Worm (Caenorhabditis elegans) whole organism, L4 larva: Measurements from ENCODE around the gene Y43F8C.3.

Experiments used
- F44E2.7 ChIP-seq: fragments of 200-800 bp; sonication (Bioruptor generic); IDR thresholded peaks from 2 replicates; pipeline ENCODE4 v2.1.2; 2022; ENCODE audit warnings: missing genetic modification characterization, missing compliant biosample characterization
- F49E8.2 ChIP-seq: sonication (generic microtip); optimal IDR thresholded peaks from 2 replicates; lab custom pipeline; 2016; ENCODE audit warnings: missing compliant biosample characterization, mild to moderate bottlenecking, missing genetic modification characterization, borderline replicate concordance
- R02D3.7 ChIP-seq: fragments of 150-350 bp; sonication (generic microtip); optimal IDR thresholded peaks from 3 replicates; lab custom pipeline; 2014; ENCODE audit warnings: missing biosample characterization, missing genetic modification characterization
- Y75B8A.6 ChIP-seq: fragments of 200-800 bp; sonication (Bioruptor generic); IDR thresholded peaks from 2 replicates; pipeline ENCODE4 v1.3.6; 2022; ENCODE audit warnings: missing genetic modification reagents, missing genetic modification characterization, missing compliant biosample characterization
- ama-1 ChIP-seq: fragments of 150-350 bp; optimal IDR thresholded peaks from 2 replicates; lab custom pipeline; 2014; ENCODE audit warnings: inconsistent platforms, mixed read lengths
- arid-1 ChIP-seq: fragments of 200-800 bp; sonication (Bioruptor generic); conservative IDR thresholded peaks from 2 replicates; pipeline ENCODE4 v1.3.6; 2022; ENCODE audit warnings: missing genetic modification reagents, missing genetic modification characterization, missing compliant biosample characterization
- ceh-28 ChIP-seq: fragments of 150-350 bp; optimal IDR thresholded peaks from 2 replicates; lab custom pipeline; 2014; ENCODE audit warnings: missing biosample characterization, missing genetic modification reagents, missing genetic modification characterization
- ceh-32 ChIP-seq: sonication (generic microtip); optimal IDR thresholded peaks from 2 replicates; lab custom pipeline; 2016; ENCODE audit warnings: mild to moderate bottlenecking, missing genetic modification characterization, missing compliant biosample characterization; ENCODE audit not compliant: poor library complexity
- ceh-44 ChIP-seq: fragments of 200-800 bp; sonication (Bioruptor generic); IDR thresholded peaks from 2 replicates; pipeline ENCODE4 v1.3.6; 2022; ENCODE audit warnings: missing genetic modification reagents, missing genetic modification characterization, missing compliant biosample characterization
- ceh-62 ChIP-seq: sonication (generic microtip); optimal IDR thresholded peaks from 2 replicates; lab custom pipeline; 2017; ENCODE audit warnings: missing biosample characterization, missing genetic modification characterization
- cey-2 ChIP-seq: sonication (generic microtip); optimal IDR thresholded peaks from 3 replicates; lab custom pipeline; 2017; ENCODE audit warnings: missing genetic modification characterization, mild to moderate bottlenecking, missing compliant biosample characterization, antibody characterized with exemption, borderline replicate concordance; ENCODE audit not compliant: insufficient read depth
- daf-16 ChIP-seq, 3 experiments: sonication (generic microtip); optimal IDR thresholded peaks; 2 replicates each; lab custom pipeline; 2016 to 2017; ENCODE audit warnings: missing genetic modification characterization in 3 of 3, missing genetic modification reagents in 3 of 3, mild to moderate bottlenecking in 2 of 3, missing compliant biosample characterization in 2 of 3, missing biosample characterization in 1 of 3, moderate library complexity in 1 of 3
- dmd-6 ChIP-seq: fragments of 200-800 bp; sonication (Bioruptor generic); IDR thresholded peaks from 2 replicates; pipeline ENCODE4 v1.3.6; 2022; ENCODE audit warnings: missing genetic modification reagents, missing genetic modification characterization, missing compliant biosample characterization
- dpl-1 ChIP-seq: fragments of 150-350 bp; optimal IDR thresholded peaks from 2 replicates; lab custom pipeline; 2014; ENCODE audit warnings: missing biosample characterization, missing genetic modification reagents, missing genetic modification characterization
- egl-27 ChIP-seq: sonication (generic microtip); optimal IDR thresholded peaks from 3 replicates; lab custom pipeline; 2017; ENCODE audit warnings: missing biosample characterization, missing genetic modification reagents, missing genetic modification characterization
- egl-43 ChIP-seq: fragments of 200-800 bp; sonication (Bioruptor generic); IDR thresholded peaks from 2 replicates; pipeline ENCODE4 v1.3.6; 2022; ENCODE audit warnings: missing genetic modification reagents, missing genetic modification characterization, missing compliant biosample characterization
- hlh-11 ChIP-seq: fragments of 200-800 bp; sonication (Bioruptor generic); optimal IDR thresholded peaks from 2 replicates; lab custom pipeline; 2018; ENCODE audit warnings: mild to moderate bottlenecking, missing genetic modification characterization, missing compliant biosample characterization
- hmg-1.1 ChIP-seq: fragments of 200-800 bp; sonication (Bioruptor generic); IDR thresholded peaks from 2 replicates; pipeline ENCODE4 v1.3.6; 2022; ENCODE audit warnings: missing genetic modification reagents, missing genetic modification characterization, missing compliant biosample characterization
- jun-1 ChIP-seq: fragments of 150-350 bp; optimal IDR thresholded peaks from 2 replicates; lab custom pipeline; 2014; ENCODE audit warnings: missing biosample characterization, missing genetic modification reagents, missing genetic modification characterization
- lim-7 ChIP-seq: fragments of 200-800 bp; sonication (Bioruptor generic); IDR thresholded peaks from 2 replicates; pipeline ENCODE4 v1.3.6; 2022; ENCODE audit warnings: missing genetic modification characterization, missing compliant biosample characterization
- lin-13 ChIP-seq: fragments of 150-350 bp; optimal IDR thresholded peaks from 2 replicates; lab custom pipeline; 2014; ENCODE audit warnings: missing biosample characterization, missing genetic modification reagents, missing genetic modification characterization
- lir-3 ChIP-seq: sonication (generic microtip); optimal IDR thresholded peaks from 2 replicates; lab custom pipeline; 2016; ENCODE audit warnings: mild to moderate bottlenecking, missing genetic modification characterization, missing compliant biosample characterization
- lsy-2 ChIP-seq, 2 experiments: fragments of 150-350 bp in 1 of 2; sonication (generic microtip) in 1 of 2; optimal IDR thresholded peaks; 2 replicates each; lab custom pipeline; 2014 to 2017; ENCODE audit warnings: missing biosample characterization in 2 of 2, missing genetic modification characterization in 2 of 2
- madf-9 ChIP-seq: fragments of 200-800 bp; sonication (Bioruptor generic); conservative IDR thresholded peaks from 2 replicates; pipeline ENCODE4 v1.3.6; 2022; ENCODE audit warnings: missing genetic modification reagents, missing genetic modification characterization, missing compliant biosample characterization
- mdl-1 ChIP-seq, 2 experiments: fragments of 150-350 bp in 1 of 2; sonication (generic microtip) in 1 of 2; optimal IDR thresholded peaks; 2 replicates each; lab custom pipeline; 2014 to 2017; ENCODE audit warnings: missing biosample characterization in 2 of 2, missing genetic modification characterization in 2 of 2
- mdt-29 ChIP-seq: fragments of 200-800 bp; sonication (Bioruptor generic); IDR thresholded peaks from 2 replicates; pipeline ENCODE4 v1.3.6; 2022; ENCODE audit warnings: missing genetic modification reagents, missing genetic modification characterization, missing compliant biosample characterization
- mep-1 ChIP-seq: fragments of 150-350 bp; sonication (generic microtip); optimal IDR thresholded peaks from 3 replicates; lab custom pipeline; 2014; ENCODE audit warnings: missing biosample characterization, missing genetic modification characterization
- mes-2 ChIP-seq: sonication (generic microtip); optimal IDR thresholded peaks from 2 replicates; lab custom pipeline; 2016; ENCODE audit warnings: missing genotype, mild to moderate bottlenecking, missing genetic modification characterization, missing compliant biosample characterization; ENCODE audit not compliant: poor library complexity, severe bottlenecking
- mxl-2 ChIP-seq: fragments of 200-800 bp; sonication (Bioruptor generic); conservative IDR thresholded peaks from 2 replicates; pipeline ENCODE4 v1.3.6; 2022; ENCODE audit warnings: missing genetic modification reagents, missing genetic modification characterization, missing compliant biosample characterization
- mxl-3 ChIP-seq: fragments of 200-800 bp; sonication (Bioruptor generic); optimal IDR thresholded peaks from 2 replicates; lab custom pipeline; 2018; ENCODE audit warnings: mild to moderate bottlenecking, missing genetic modification characterization, missing compliant biosample characterization
- nhr-111 ChIP-seq: fragments of 200-800 bp; sonication (Bioruptor generic); optimal IDR thresholded peaks from 2 replicates; lab custom pipeline; 2018; ENCODE audit warnings: mild to moderate bottlenecking, missing genetic modification characterization, missing compliant biosample characterization
- nhr-25 ChIP-seq: sonication (generic microtip); optimal IDR thresholded peaks from 2 replicates; lab custom pipeline; 2017; ENCODE audit warnings: missing genetic modification characterization, mild to moderate bottlenecking, missing compliant biosample characterization, antibody characterized with exemption, moderate library complexity, borderline replicate concordance; ENCODE audit not compliant: insufficient read depth
- nhr-28 ChIP-seq: fragments of 150-350 bp; optimal IDR thresholded peaks from 2 replicates; lab custom pipeline; 2014; ENCODE audit warnings: missing biosample characterization, missing genetic modification characterization
- nhr-41 ChIP-seq: fragments of 200-800 bp; sonication (Bioruptor generic); IDR thresholded peaks from 2 replicates; pipeline ENCODE4 v1.3.6; 2022; ENCODE audit warnings: missing genetic modification reagents, missing genetic modification characterization, missing compliant biosample characterization
- nhr-48 ChIP-seq: sonication (generic microtip); optimal IDR thresholded peaks from 2 replicates; lab custom pipeline; 2016; ENCODE audit warnings: mild to moderate bottlenecking, missing genetic modification characterization, missing compliant biosample characterization
- nhr-76 ChIP-seq: fragments of 150-350 bp; optimal IDR thresholded peaks from 2 replicates; lab custom pipeline; 2014; ENCODE audit warnings: missing biosample characterization, missing genetic modification characterization
- pqm-1 ChIP-seq: sonication (generic microtip); optimal IDR thresholded peaks from 2 replicates; lab custom pipeline; 2017; ENCODE audit warnings: missing biosample characterization, missing genetic modification characterization
- saeg-2 ChIP-seq: fragments of 200-800 bp; sonication (Bioruptor generic); IDR thresholded peaks from 2 replicates; pipeline ENCODE4 v1.3.6; 2022; ENCODE audit warnings: missing genetic modification reagents, missing genetic modification characterization, missing compliant biosample characterization
- skn-1 ChIP-seq: fragments of 150-350 bp; optimal IDR thresholded peaks from 2 replicates; lab custom pipeline; 2014; ENCODE audit warnings: missing biosample characterization, missing genetic modification characterization
- snpc-1.2 ChIP-seq: fragments of 200-800 bp; sonication (Bioruptor generic); IDR thresholded peaks from 2 replicates; pipeline ENCODE4 v1.3.6; 2022; ENCODE audit warnings: missing genetic modification reagents, missing genetic modification characterization, missing compliant biosample characterization
- spr-3 ChIP-seq: fragments of 200-800 bp; sonication (Bioruptor generic); optimal IDR thresholded peaks from 2 replicates; lab custom pipeline; 2018; ENCODE audit warnings: mild to moderate bottlenecking, missing genetic modification characterization, missing compliant biosample characterization
- unc-130 ChIP-seq: sonication (generic microtip); optimal IDR thresholded peaks from 2 replicates; lab custom pipeline; 2016; ENCODE audit warnings: missing genetic modification reagents, missing genetic modification characterization, missing compliant biosample characterization
- unc-39 ChIP-seq: sonication (generic microtip); optimal IDR thresholded peaks from 2 replicates; lab custom pipeline; 2017; ENCODE audit warnings: missing biosample characterization, missing genetic modification characterization
- vab-7 ChIP-seq: fragments of 200-800 bp; sonication (Bioruptor generic); IDR thresholded peaks from 2 replicates; pipeline ENCODE4 v1.3.6; 2022; ENCODE audit warnings: missing genetic modification reagents, missing genetic modification characterization, missing compliant biosample characterization
- zag-1 ChIP-seq: fragments of 150-350 bp; optimal IDR thresholded peaks from 2 replicates; lab custom pipeline; 2014; ENCODE audit warnings: missing biosample characterization, missing genetic modification characterization
- zfp-3 ChIP-seq: fragments of 200-800 bp; sonication (Bioruptor generic); conservative IDR thresholded peaks from 2 replicates; pipeline ENCODE4 v1.3.6; 2022; ENCODE audit warnings: missing genetic modification reagents, missing genetic modification characterization, missing compliant biosample characterization
- zip-2 ChIP-seq: fragments of 150-350 bp; optimal IDR thresholded peaks from 2 replicates; lab custom pipeline; 2014; ENCODE audit warnings: missing biosample characterization, missing genetic modification characterization
- ztf-11 ChIP-seq: fragments of 150-350 bp; optimal IDR thresholded peaks from 2 replicates; lab custom pipeline; 2014; ENCODE audit warnings: missing biosample characterization, missing genetic modification characterization
- ztf-7 ChIP-seq: fragments of 150-350 bp; optimal IDR thresholded peaks from 2 replicates; lab custom pipeline; 2014; ENCODE audit warnings: missing biosample characterization, missing genetic modification characterization

Y43F8C.3 gene

ce11 chrV:19643903-19644302, 21.5 kb upstream of the Y43F8C.3 start, which contains the start of the genes Y43F8C.7 and mrps-28 (continued):
- TF ChIP-seq F49E8.2 (tag; lab: Kevin White, UChicago), result no peak
- no peak for TF ChIP-seq F44E2.7 (GFP tag; lab: Robert Waterston, UW)
- no peak for TF ChIP-seq lir-3 (tag; lab: Kevin White, UChicago)
- no peak for TF ChIP-seq nhr-48 (tag; lab: Kevin White, UChicago)
- TF ChIP-seq lin-13, result no peak
- TF ChIP-seq cey-2 (tag; lab: Kevin White, UChicago), result no peak
- TF ChIP-seq zfp-3 (GFP tag; lab: Robert Waterston, UW), result no peak
- no peak for TF ChIP-seq ztf-11 (tag; lab: Kevin White, UChicago)
- TF ChIP-seq unc-39, result no peak
- no peak for TF ChIP-seq vab-7
- peak; percentile 42 for TF ChIP-seq ceh-28
- TF ChIP-seq hmg-1.1, result 0 out of 2 replicates have a peak, but pooled peaks have one; percentile 10
- no peak for TF ChIP-seq hlh-11 (tag; lab: Kevin White, UChicago)
- no peak for TF ChIP-seq nhr-41
- TF ChIP-seq lsy-2 (tag; optimal IDR thresholded peaks at IDR 0.05; lab: Kevin White, UChicago), result peak; percentile 85 to 98
- no peak for TF ChIP-seq mxl-2 (GFP tag; lab: Robert Waterston, UW)
- TF ChIP-seq madf-9 (GFP tag; lab: Robert Waterston, UW), result no peak
- peak; percentile 58 for TF ChIP-seq mes-2 (tag; lab: Kevin White, UChicago)
- TF ChIP-seq daf-16 (GFP tag; optimal IDR thresholded peaks at IDR 0.05; lab: Kevin White, UChicago), result no peak
- TF ChIP-seq daf-16 (tag; optimal IDR thresholded peaks at IDR 0.05; lab: Kevin White, UChicago), result peak; percentile 25
- no peak for TF ChIP-seq egl-43 (GFP tag; lab: Robert Waterston, UW)
- TF ChIP-seq Y75B8A.6 (GFP tag; lab: Robert Waterston, UW), result no peak
- TF ChIP-seq R02D3.7 (tag; lab: Kevin White, UChicago), result no peak
- TF ChIP-seq dmd-6 (GFP tag; lab: Robert Waterston, UW), result 0 out of 2 replicates have a peak, but pooled peaks have one; percentile 15
- TF ChIP-seq ztf-7, result no peak
- no peak for TF ChIP-seq skn-1 (tag; lab: Kevin White, UChicago)
- TF ChIP-seq saeg-2 (GFP tag; lab: Robert Waterston, UW), result no peak
- no peak for TF ChIP-seq ceh-44 (GFP tag; lab: Robert Waterston, UW)

DNA sequence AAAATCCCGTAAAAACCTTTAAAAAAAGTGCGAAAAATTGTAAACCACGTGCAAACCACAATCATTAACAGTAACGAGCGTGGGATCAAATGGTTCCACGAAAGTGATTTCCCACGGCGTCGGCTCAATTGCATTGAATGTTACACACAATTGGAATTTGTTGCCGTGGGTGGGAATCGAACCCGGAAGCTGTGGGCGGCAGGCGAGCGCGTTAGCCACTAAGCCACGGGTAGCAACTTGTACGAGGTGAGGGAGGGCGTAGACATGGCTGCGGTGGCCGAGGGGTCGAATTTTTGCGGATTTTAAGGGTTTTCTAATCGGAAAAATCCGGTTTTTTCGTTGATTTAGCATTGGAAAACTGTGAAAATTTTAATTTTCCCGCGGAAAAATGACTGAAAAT, 20.6 kb upstream of the Y43F8C.3 start:
- TF ChIP-seq nhr-28 (tag; lab: Kevin White, UChicago) (peak; percentile 33), nhr-76 (tag; lab: Kevin White, UChicago) (no peak), mdl-1 (tag; optimal IDR thresholded peaks at IDR 0.05; lab: Kevin White, UChicago) (peak in 1 of 2 experiments; percentile 56), egl-27 (no peak), nhr-48 (tag; lab: Kevin White, UChicago) (peak; percentile 81), nhr-25 (tag; lab: Kevin White, UChicago) (peak; percentile 21), arid-1 (GFP tag; lab: Robert Waterston, UW) (peak; percentile 93), pqm-1 (tag; lab: Kevin White, UChicago) (peak; percentile 18), Y75B8A.6 (GFP tag; lab: Robert Waterston, UW) (peak; percentile 95), snpc-1.2 (GFP tag; lab: Robert Waterston, UW) (peak; percentile 93), nhr-111 (GFP tag; lab: Kevin White, UChicago) (peak; percentile 93), jun-1 (tag; lab: Kevin White, UChicago) (peak; percentile 15), mes-2 (tag; lab: Kevin White, UChicago) (peak; percentile 90), unc-130 (GFP tag; lab: Kevin White, UChicago) (peak; percentile 74), ama-1 (lab: Kevin White, UChicago) (no peak), mep-1 (peak; percentile 91), dpl-1 (GFP tag; lab: Kevin White, UChicago) (peak; percentile 53), lim-7 (GFP tag; lab: Robert Waterston, UW) (peak; percentile 97), saeg-2 (GFP tag; lab: Robert Waterston, UW) (peak; percentile 88), zag-1 (no peak), spr-3 (peak; percentile 91), zfp-3 (GFP tag; lab: Robert Waterston, UW) (peak; percentile 86), ceh-62 (no peak), lir-3 (tag; lab: Kevin White, UChicago) (peak; percentile 79), egl-43 (GFP tag; lab: Robert Waterston, UW) (peak; percentile 99), zip-2 (tag; lab: Kevin White, UChicago) (peak; percentile 81), ceh-32 (tag; lab: Kevin White, UChicago) (no peak), mxl-3 (GFP tag; lab: Kevin White, UChicago) (no peak), mdt-29 (GFP tag; lab: Robert Waterston, UW) (peak; percentile 89)
